Worm (Caenorhabditis elegans): ENCODE data around the gene ZK287.4.

The ZK287.4 gene

DNA sequence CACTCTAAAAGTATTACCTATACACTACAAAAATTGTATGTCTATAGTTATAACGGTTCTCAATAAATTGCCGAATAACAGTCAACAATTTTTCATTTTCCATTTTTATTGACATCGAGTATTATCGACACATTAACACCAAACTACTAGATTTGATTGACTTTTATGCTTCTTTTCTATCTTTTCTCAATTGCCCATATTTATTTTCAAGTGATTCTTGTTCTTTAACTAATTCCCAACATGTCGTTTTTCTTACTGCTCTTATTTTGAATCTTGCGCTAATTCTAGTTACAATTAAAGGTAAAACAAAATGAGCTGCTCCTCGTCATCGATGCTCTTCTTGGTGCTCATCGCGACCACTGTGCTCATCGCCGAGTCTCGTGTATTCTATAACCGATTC, 7.5 kb downstream of the ZK287.4 start, which contains the start of gene cthd-1:
TSS of gene cthd-1 (plus strand) at position 301 of the 400 bp plus-strand sequence.
- TF ChIP-seq dao-5 (tag; optimal IDR thresholded peaks at IDR 0.05) (no peak), W03F9.2 (tag; optimal IDR thresholded peaks at IDR 0.05) (no peak), him-1 (tag; optimal IDR thresholded peaks at IDR 0.05) (no peak)

DNA sequence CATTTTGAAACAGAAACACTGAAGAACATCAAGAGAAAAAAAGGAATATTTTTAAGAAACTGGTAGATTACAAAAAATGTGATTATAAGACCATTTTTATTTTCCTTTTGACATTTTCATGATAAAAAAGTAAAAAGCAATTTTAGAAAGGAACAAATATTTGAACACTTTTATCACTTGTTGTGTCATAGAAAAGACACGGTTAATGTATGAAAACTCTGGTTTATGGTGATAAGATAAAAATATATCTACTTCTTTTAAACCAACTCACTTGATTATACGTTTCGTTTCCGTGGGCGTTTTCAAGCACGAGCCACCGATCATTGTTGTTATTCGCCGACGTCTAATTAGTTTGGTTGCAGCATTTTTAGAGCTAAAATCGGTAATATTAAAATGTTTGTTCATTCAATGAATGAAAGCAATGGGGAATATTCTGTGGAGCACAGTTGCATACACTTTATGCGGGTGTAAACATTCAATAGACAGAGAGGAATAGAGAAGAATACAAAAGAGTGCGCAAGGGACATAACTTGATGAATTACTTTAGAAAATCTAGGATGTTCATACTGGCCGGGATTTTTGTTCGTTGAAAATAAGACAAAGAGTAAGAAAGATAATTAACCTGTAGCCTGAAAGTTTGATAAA, 12.1 kb downstream of the ZK287.4 start, which contains the start of gene sulp-8:
TSS of gene sulp-8 (minus strand) at position 469 of the 645 bp plus-strand sequence.
- TF ChIP-seq W03F9.2 (tag; optimal IDR thresholded peaks at IDR 0.05), result no peak

ce11 chrV:9672495-9672894, 13.0 kb downstream of the ZK287.4 start:
- TF ChIP-seq dao-5 (tag; optimal IDR thresholded peaks at IDR 0.05), result no peak
- TF ChIP-seq W03F9.2 (tag; optimal IDR thresholded peaks at IDR 0.05), result no peak
- no peak for TF ChIP-seq him-1 (tag; optimal IDR thresholded peaks at IDR 0.05)

DNA sequence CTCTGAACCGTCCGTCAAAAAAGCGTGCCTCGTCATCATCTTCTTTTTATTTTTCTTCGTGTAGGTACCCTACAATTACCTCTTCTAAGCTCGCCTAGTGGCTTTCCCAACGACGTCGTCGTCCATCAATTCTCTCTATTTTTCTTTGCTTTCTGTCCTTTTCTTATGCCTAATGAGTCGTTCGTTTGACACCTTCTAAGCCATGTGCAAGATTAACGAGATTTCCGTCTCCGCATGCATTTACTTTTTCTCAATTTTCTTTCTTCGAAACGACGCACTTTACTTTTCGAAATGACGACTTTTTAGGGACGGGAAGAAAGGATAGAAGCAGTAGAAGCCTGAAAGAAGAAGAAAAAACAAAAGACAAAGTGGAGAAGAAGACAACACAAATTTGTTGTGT, 19.1 kb downstream of the ZK287.4 start, which contains the start of gene ZK287.1:
TSS of gene ZK287.1 (plus strand) at position 301 of the 400 bp plus-strand sequence.
- no peak for TF ChIP-seq him-1 (tag; optimal IDR thresholded peaks at IDR 0.05)
- TF ChIP-seq dao-5 (tag; optimal IDR thresholded peaks at IDR 0.05), result no peak
- TF ChIP-seq W03F9.2 (tag; optimal IDR thresholded peaks at IDR 0.05), result no peak

DNA sequence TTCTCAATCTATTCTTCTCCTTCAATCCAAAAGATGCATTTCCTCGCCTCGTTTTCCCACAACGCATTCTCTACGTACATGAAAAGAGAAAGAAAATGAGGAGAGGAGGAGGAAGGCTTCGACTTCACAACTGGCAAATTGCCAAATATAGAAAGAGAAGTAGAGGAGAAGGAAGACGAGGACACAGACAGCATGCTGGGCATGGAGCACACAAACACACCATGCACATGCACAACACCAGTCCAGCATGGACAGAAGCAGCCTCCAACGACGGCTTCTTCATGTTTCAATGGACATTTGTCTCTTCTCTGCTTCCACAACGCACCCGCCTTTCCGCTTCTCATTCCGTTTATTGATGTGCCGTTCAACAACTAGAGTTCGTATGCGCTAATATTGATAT, 20.8 kb downstream of the ZK287.4 start:
- TF ChIP-seq dao-5 (tag; optimal IDR thresholded peaks at IDR 0.05) (no peak), W03F9.2 (tag; optimal IDR thresholded peaks at IDR 0.05) (no peak), him-1 (tag; optimal IDR thresholded peaks at IDR 0.05) (peak; percentile 58)

DNA sequence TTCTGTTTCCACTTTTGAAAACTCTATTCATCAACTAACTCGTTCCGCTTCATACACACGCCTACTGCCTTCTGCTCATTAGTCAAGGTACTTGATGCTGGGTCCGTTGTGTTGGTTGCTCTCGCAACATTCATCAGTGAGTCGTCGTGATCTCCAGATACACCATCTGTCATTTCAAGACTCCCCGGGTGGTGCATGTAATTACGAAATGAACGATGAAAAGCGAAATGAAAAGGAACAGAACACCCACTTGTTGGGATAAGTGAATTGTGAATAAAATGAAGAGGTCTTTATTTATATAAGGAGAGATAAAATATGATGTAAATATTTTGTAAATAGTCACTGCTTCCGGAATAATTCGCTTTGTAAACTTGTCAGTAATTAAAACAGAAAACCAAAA, 21.5 kb downstream of the ZK287.4 start:
- no peak for TF ChIP-seq dao-5 (tag; optimal IDR thresholded peaks at IDR 0.05)
- no peak for TF ChIP-seq W03F9.2 (tag; optimal IDR thresholded peaks at IDR 0.05)
- no peak for TF ChIP-seq him-1 (tag; optimal IDR thresholded peaks at IDR 0.05)

DNA sequence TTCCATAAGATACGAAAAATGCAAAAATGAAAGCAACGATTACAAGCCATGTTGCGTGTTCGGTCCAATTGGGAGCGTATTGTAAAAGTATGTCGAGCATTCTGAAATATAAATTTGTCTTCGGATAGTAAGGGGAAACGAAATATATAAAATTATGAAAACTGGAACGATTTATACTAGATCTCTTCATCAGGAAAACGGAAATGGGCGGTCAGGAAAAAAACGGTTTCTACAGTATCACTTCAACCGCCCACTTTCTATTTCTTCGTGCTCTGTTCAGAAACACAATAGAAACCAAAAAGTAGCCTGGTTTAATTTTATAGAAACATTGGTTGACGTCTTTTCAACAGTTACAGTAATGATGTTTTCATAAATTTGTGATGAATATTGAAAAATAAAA, 23.9 kb downstream of the ZK287.4 start, which contains the start of gene pitr-4:
TSS of gene pitr-4 (minus strand) at position 101 of the 400 bp plus-strand sequence.
- no peak for TF ChIP-seq him-1 (tag; optimal IDR thresholded peaks at IDR 0.05)
- TF ChIP-seq W03F9.2 (tag; optimal IDR thresholded peaks at IDR 0.05), result no peak
- TF ChIP-seq dao-5 (tag; optimal IDR thresholded peaks at IDR 0.05), result no peak

ce11 chrV:9654154-9654805, 31.2 kb downstream of the ZK287.4 start, which contains the start of gene cyp-29A4:
Gene cyp-29A4, plus strand, starts transcription at chrV:9654755.
- TF ChIP-seq him-1 (tag; optimal IDR thresholded peaks at IDR 0.05) (no peak), dao-5 (tag; optimal IDR thresholded peaks at IDR 0.05) (no peak), W03F9.2 (tag; optimal IDR thresholded peaks at IDR 0.05) (no peak)

DNA sequence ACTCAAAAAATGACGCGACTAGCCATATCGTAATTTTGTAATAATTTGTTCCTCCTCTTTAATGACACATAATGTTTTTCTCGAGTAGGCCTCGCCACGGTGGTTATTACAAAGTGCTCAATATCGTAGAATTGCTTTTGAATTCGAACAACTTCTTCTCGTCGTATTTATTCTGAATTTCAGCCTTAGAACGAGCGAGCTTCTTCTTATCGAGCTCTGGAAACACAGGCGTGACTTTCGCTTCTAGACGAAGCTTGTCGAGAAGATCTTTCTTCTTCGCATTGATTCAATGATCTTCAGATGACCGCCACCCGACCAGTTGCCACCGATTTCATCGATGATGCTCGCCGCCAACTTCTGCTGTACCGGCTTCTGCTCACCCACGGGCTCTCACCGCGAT, 34.2 kb downstream of the ZK287.4 start, which contains the start of gene T06E4.21:
TSS of gene T06E4.21 (plus strand) at position 301 of the 400 bp plus-strand sequence.
- TF ChIP-seq dao-5 (tag; optimal IDR thresholded peaks at IDR 0.05), result no peak
- TF ChIP-seq him-1 (tag; optimal IDR thresholded peaks at IDR 0.05), result no peak
- no peak for TF ChIP-seq W03F9.2 (tag; optimal IDR thresholded peaks at IDR 0.05)

DNA sequence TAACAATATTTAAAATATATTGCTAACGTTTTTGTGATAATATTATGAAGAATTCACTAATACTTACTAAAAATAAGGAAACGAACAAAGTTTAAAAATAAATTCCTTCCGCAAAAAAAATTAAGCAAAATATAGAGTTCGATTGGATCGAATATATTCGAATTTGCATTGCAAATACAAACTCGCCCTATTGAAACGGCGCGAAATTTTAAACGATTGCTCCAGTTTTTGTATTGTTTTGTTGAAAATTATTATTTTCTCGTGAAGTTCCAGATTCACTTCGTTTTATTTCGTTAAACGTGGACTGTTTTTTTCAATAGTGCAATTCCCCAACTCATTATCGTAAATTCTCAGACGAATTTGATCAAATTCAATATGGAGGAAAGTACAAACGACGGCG, 40.0 kb downstream of the ZK287.4 start, which contains the start of the genes atl-1 and hcp-2:
TSS of gene atl-1 (minus strand) at position 89 of the 400 bp plus-strand sequence.
TSS of gene hcp-2 (plus strand) at position 353 of the 400 bp plus-strand sequence.
- TF ChIP-seq him-1 (tag; optimal IDR thresholded peaks at IDR 0.05), result no peak

ce11 chrV:9633313-9633712, 52.1 kb downstream of the ZK287.4 start, which contains the start of gene col-147:
Gene col-147, minus strand, starts transcription at chrV:9633338.
- TF ChIP-seq W03F9.2 (tag; optimal IDR thresholded peaks at IDR 0.05), result no peak
- TF ChIP-seq him-1 (tag; optimal IDR thresholded peaks at IDR 0.05), result no peak
- TF ChIP-seq dao-5 (tag; optimal IDR thresholded peaks at IDR 0.05), result no peak

DNA sequence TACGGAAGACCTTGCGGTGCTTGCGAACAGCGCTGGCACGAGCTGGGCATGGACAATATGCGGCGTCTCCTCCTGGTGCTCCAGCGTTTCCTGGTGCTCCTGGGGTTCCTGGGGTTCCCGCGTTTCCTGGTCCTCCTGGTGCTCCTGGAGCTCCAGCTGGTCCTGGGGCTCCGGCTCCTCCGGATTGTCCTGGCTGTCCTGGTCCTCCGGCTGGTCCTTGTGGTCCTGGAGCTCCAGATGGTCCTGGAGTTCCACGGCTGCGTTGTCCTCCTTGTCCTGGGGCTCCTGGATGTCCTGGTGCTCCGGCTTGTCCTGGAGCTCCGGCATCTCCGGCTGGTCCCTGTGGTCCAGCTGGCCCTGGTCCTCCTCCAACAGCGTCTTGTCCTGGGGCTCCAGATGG, 53.1 kb downstream of the ZK287.4 start:
- TF ChIP-seq W03F9.2 (tag; optimal IDR thresholded peaks at IDR 0.05), result no peak
- no peak for TF ChIP-seq dao-5 (tag; optimal IDR thresholded peaks at IDR 0.05)
- TF ChIP-seq him-1 (tag; optimal IDR thresholded peaks at IDR 0.05), result no peak

ce11 chrV:9630944-9631343, 54.5 kb downstream of the ZK287.4 start, which contains the start of gene T06E4.5:
Gene T06E4.5, plus strand, starts transcription at chrV:9631244.
- TF ChIP-seq him-1 (tag; optimal IDR thresholded peaks at IDR 0.05) (no peak), dao-5 (tag; optimal IDR thresholded peaks at IDR 0.05) (no peak), W03F9.2 (tag; optimal IDR thresholded peaks at IDR 0.05) (no peak)

- TF ChIP-seq W03F9.2 (tag; optimal IDR thresholded peaks at IDR 0.05), result no peak
- no peak for TF ChIP-seq him-1 (tag; optimal IDR thresholded peaks at IDR 0.05)
- TF ChIP-seq dao-5 (tag; optimal IDR thresholded peaks at IDR 0.05), result no peak
Observed at ce11 chrV:9630542-9630941, 54.9 kb downstream of the ZK287.4 start.
